Worm (Caenorhabditis elegans): Measurements from ENCODE around the gene ZK353.10.
A peak's percentile ranks its signal among the peaks of the same experiment; 100 is the strongest.

ce11 chrIII:8370846-8371257 is 23.4 kb downstream of the ZK353.10 start:
- TF ChIP-seq aly-2 (tag; optimal IDR thresholded peaks at IDR 0.05): no peak
- no peak for TF ChIP-seq unc-62 (GFP tag; optimal IDR thresholded peaks at IDR 0.05)
- no peak for TF ChIP-seq egl-27 (tag; optimal IDR thresholded peaks at IDR 0.05)
- TF ChIP-seq mdl-1 (tag; optimal IDR thresholded peaks at IDR 0.05): peak in 1 of 2 experiments; percentile 17
- TF ChIP-seq lin-13 (GFP tag; optimal IDR thresholded peaks at IDR 0.05): no peak
- TF ChIP-seq fos-1 (tag; optimal IDR thresholded peaks at IDR 0.05): peak; percentile 46
- no peak for TF ChIP-seq zag-1 (tag; optimal IDR thresholded peaks at IDR 0.05)
- peak; percentile 53 for TF ChIP-seq nhr-21 (tag; optimal IDR thresholded peaks at IDR 0.05)
- peak; percentile 52 for TF ChIP-seq blmp-1 (tag; optimal IDR thresholded peaks at IDR 0.05; ENCODE audit: insufficient read depth)

Measured in whole organism, L2 larva.